Worm (Caenorhabditis elegans): ENCODE measurements around the gene cpsf-3.
A peak's percentile ranks its signal among the peaks of the same experiment; 100 is the strongest.

The cpsf-3 gene

ce11 chrIV:13240078-13240841 is 42.4 kb downstream of the cpsf-3 start, which contains the start of gene rpl-12:
rpl-12 (minus strand) TSS chrIV:13240651.
- TF ChIP-seq lin-13 (tag; optimal IDR thresholded peaks at IDR 0.05): peak; percentile 96
- TF ChIP-seq unc-39 (tag; optimal IDR thresholded peaks at IDR 0.05): peak; percentile 75
- TF ChIP-seq zip-8 (tag; optimal IDR thresholded peaks at IDR 0.05): peak; percentile 54
- peak; percentile 84 for TF ChIP-seq cnd-1 (tag; optimal IDR thresholded peaks at IDR 0.05)
- TF ChIP-seq nhr-28 (tag; optimal IDR thresholded peaks at IDR 0.05): no peak
- peak; percentile 83 for TF ChIP-seq mab-5 (tag; optimal IDR thresholded peaks at IDR 0.05)
- peak; percentile 75 for TF ChIP-seq nhr-12 (tag; optimal IDR thresholded peaks at IDR 0.05)
- TF ChIP-seq ces-1 (GFP tag; optimal IDR thresholded peaks at IDR 0.05): peak; percentile 100
- peak; percentile 89 for TF ChIP-seq sptf-1 (tag; optimal IDR thresholded peaks at IDR 0.05)
- no peak for TF ChIP-seq snpc-4 (tag; optimal IDR thresholded peaks at IDR 0.05)
- TF ChIP-seq M03D4.4 (tag; optimal IDR thresholded peaks at IDR 0.05): peak; percentile 74
- TF ChIP-seq tbx-8 (GFP tag; optimal IDR thresholded peaks at IDR 0.05): peak; percentile 45
- TF ChIP-seq ztf-11 (tag; optimal IDR thresholded peaks at IDR 0.05): peak; percentile 75
- peak; percentile 99 for TF ChIP-seq pha-4 (tag; optimal IDR thresholded peaks at IDR 0.05)
- peak; percentile 75 for TF ChIP-seq mls-2 (tag; optimal IDR thresholded peaks at IDR 0.05)
- TF ChIP-seq ham-2 (GFP tag; optimal IDR thresholded peaks at IDR 0.05): peak; percentile 23
- TF ChIP-seq nhr-237 (tag; optimal IDR thresholded peaks at IDR 0.05): peak; percentile 97
- no peak for TF ChIP-seq sem-2 (GFP tag; optimal IDR thresholded peaks at IDR 0.05)
- no peak for TF ChIP-seq elt-1 (tag; optimal IDR thresholded peaks at IDR 0.05; ENCODE audit: borderline replicate concordance, insufficient read depth)
- peak; percentile 67 for TF ChIP-seq ceh-83 (GFP tag; optimal IDR thresholded peaks at IDR 0.05)
- peak; percentile 94 for TF ChIP-seq unc-62 (GFP tag; optimal IDR thresholded peaks at IDR 0.05)
- peak; percentile 99 for TF ChIP-seq mep-1 (tag; optimal IDR thresholded peaks at IDR 0.05)
- peak; percentile 3 for TF ChIP-seq lin-32 (GFP tag; optimal IDR thresholded peaks at IDR 0.05)
- TF ChIP-seq hlh-1 (tag; optimal IDR thresholded peaks at IDR 0.05): peak; percentile 71
- TF ChIP-seq bed-3 (GFP tag; optimal IDR thresholded peaks at IDR 0.05): no peak
- TF ChIP-seq elt-3 (tag; optimal IDR thresholded peaks at IDR 0.05): peak; percentile 84
- TF ChIP-seq drap-1 (GFP tag; optimal IDR thresholded peaks at IDR 0.05): peak; percentile 80
- TF ChIP-seq ceh-39 (tag; optimal IDR thresholded peaks at IDR 0.05): peak; percentile 94
- peak; percentile 92 for TF ChIP-seq lsy-2 (tag; optimal IDR thresholded peaks at IDR 0.05)
- TF ChIP-seq ceh-43 (GFP tag; optimal IDR thresholded peaks at IDR 0.05): peak; percentile 67
- TF ChIP-seq nhr-76 (tag; optimal IDR thresholded peaks at IDR 0.05): no peak
- TF ChIP-seq unc-120 (tag; optimal IDR thresholded peaks at IDR 0.05; ENCODE audit: poor library complexity, severe bottlenecking): peak; percentile 75
- no peak for TF ChIP-seq flh-1 (GFP tag; optimal IDR thresholded peaks at IDR 0.05)
- TF ChIP-seq nhr-2 (tag; optimal IDR thresholded peaks at IDR 0.05): no peak
- TF ChIP-seq blmp-1 (tag; optimal IDR thresholded peaks at IDR 0.05): peak; percentile 52

DNA sequence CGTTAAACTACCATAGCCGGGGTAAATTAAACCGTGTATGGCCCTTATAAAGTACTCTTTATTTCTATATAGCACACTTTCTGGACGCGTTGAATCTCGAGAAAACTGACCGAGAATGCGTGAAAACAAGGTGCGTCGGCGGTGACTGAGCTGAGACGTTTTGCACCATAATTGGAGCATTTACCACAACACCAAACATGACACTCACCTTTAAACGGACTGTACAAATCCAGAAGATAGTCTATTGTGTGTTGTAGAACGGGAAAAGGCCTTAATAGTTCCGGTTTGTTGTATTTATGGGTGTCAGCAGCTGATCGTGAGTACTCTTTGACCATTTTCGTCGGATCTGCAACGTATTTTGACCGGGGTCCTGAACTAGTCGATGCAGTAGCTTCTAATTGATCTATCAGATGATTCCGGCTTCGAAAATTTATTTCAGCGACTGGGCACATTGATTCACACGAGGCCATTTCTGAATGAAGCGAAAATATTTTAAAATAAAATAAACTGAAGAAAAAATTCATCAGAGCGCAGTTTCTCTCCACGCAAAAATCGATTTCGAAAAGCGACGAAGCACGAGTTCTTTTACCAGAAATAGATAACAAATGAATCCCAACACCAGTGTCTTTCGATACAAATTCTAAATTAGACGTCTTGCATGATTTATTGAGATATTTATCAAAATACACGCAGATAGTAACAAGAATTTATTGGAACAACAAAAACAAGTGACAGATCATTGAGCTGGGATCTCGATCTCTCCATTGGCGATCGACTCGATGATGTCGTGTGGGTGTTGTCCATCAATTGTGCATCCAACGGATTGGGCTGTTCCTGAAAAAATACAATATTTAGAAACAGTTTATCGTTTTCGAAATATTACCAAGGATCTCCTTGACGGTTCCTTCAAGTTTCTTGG is 43.5 kb downstream of the cpsf-3 start, which contains the start of gene tag-115:
tag-115 (minus strand) TSS at position 472 of the 919 bp plus-strand sequence.
- TF ChIP-seq mab-5 (tag; optimal IDR thresholded peaks at IDR 0.05) (no peak), ceh-83 (GFP tag; optimal IDR thresholded peaks at IDR 0.05) (peak; percentile 7)

DNA sequence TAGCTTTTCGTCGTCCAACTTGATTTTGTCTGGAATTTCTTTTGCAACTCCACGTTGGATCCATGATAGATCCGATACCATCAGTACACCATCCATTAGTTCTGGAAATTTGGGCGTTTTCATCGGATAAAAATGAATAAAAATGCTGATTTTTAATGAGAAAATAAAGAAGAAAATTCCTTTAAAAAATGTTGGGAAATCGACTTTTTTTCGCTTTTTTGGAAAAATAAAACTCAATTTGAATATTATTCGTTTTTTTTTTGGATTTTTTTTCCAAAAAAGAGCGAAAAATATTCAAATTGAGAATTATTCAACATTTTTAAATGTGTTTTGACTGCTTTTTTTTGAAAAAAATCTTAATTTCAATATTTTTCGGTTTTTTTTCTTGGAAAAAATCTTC is 46.2 kb downstream of the cpsf-3 start, which contains the start of gene pwp-1:
pwp-1 (minus strand) TSS at position 101 of the 400 bp plus-strand sequence.
- TF ChIP-seq flh-1 (GFP tag; optimal IDR thresholded peaks at IDR 0.05): no peak
- no peak for TF ChIP-seq sem-2 (GFP tag; optimal IDR thresholded peaks at IDR 0.05)
- TF ChIP-seq M03D4.4 (tag; optimal IDR thresholded peaks at IDR 0.05): no peak
- no peak for TF ChIP-seq unc-39 (tag; optimal IDR thresholded peaks at IDR 0.05)
- no peak for TF ChIP-seq nhr-76 (tag; optimal IDR thresholded peaks at IDR 0.05)

Data from whole organism, mixed stage, embryonic.